Fruit fly (Drosophila melanogaster): ENCODE results near the gene Tm2.

dm6 chr3R:15305246-15305645 lies 4.7 kb upstream of the Tm2 start:
- TF ChIP-seq psq (optimal IDR thresholded peaks at IDR 0.05) (no peak), CG8478 (optimal IDR thresholded peaks at IDR 0.05) (no peak), EcR (GFP tag; optimal IDR thresholded peaks at IDR 0.05) (no peak), pan (optimal IDR thresholded peaks at IDR 0.05) (no peak), usp (GFP tag; optimal IDR thresholded peaks at IDR 0.05) (no peak)
